Worm (Caenorhabditis elegans) whole organism, mixed stage, embryonic: ENCODE measurements around the gene F15H10.10.

Source experiments
- M03D4.4 ChIP-seq: sonication (generic microtip); optimal IDR thresholded peaks from 2 replicates; lab custom pipeline; 2017; ENCODE audit warnings: mild to moderate bottlenecking, missing genetic modification characterization, missing compliant biosample characterization
- bed-3 ChIP-seq: fragments of 200-800 bp; sonication (Bioruptor generic); optimal IDR thresholded peaks from 3 replicates; lab custom pipeline; 2018; ENCODE audit warnings: mild to moderate bottlenecking, missing genetic modification characterization, moderate library complexity, missing compliant biosample characterization
- blmp-1 ChIP-seq: fragments of 150-350 bp; optimal IDR thresholded peaks from 2 replicates; lab custom pipeline; 2014; ENCODE audit warnings: missing biosample characterization, missing genetic modification characterization
- ceh-39 ChIP-seq: fragments of 150-350 bp; optimal IDR thresholded peaks from 2 replicates; lab custom pipeline; 2014; ENCODE audit warnings: missing biosample characterization, missing genetic modification characterization
- ceh-43 ChIP-seq: fragments of 200-800 bp; sonication (Bioruptor generic); optimal IDR thresholded peaks from 2 replicates; lab custom pipeline; 2018; ENCODE audit warnings: mild to moderate bottlenecking, missing genetic modification characterization, moderate library complexity, missing compliant biosample characterization
- ceh-83 ChIP-seq: fragments of 200-800 bp; sonication (Bioruptor generic); optimal IDR thresholded peaks from 2 replicates; lab custom pipeline; 2018; ENCODE audit warnings: mild to moderate bottlenecking, missing genetic modification characterization, missing compliant biosample characterization
- ces-1 ChIP-seq: fragments of 150-350 bp; optimal IDR thresholded peaks from 2 replicates; lab custom pipeline; 2014; ENCODE audit warnings: missing biosample characterization, missing genetic modification reagents, missing genetic modification characterization
- cnd-1 ChIP-seq: fragments of 200-800 bp; sonication (Bioruptor generic); optimal IDR thresholded peaks from 2 replicates; lab custom pipeline; 2018; ENCODE audit warnings: mild to moderate bottlenecking, missing genetic modification characterization, missing compliant biosample characterization
- drap-1 ChIP-seq: fragments of 200-800 bp; sonication (Bioruptor generic); optimal IDR thresholded peaks from 3 replicates; lab custom pipeline; 2018; ENCODE audit warnings: mild to moderate bottlenecking, missing genetic modification characterization, missing compliant biosample characterization
- elt-1 ChIP-seq: sonication (generic microtip); optimal IDR thresholded peaks from 2 replicates; lab custom pipeline; 2017; ENCODE audit warnings: missing genetic modification characterization, mild to moderate bottlenecking, missing compliant biosample characterization, antibody characterized with exemption, moderate library complexity, borderline replicate concordance; ENCODE audit not compliant: insufficient read depth
- elt-3 ChIP-seq: fragments of 150-350 bp; optimal IDR thresholded peaks from 2 replicates; lab custom pipeline; 2014; ENCODE audit warnings: missing biosample characterization, missing genetic modification characterization
- flh-1 ChIP-seq: fragments of 200-800 bp; sonication (Bioruptor generic); optimal IDR thresholded peaks from 2 replicates; lab custom pipeline; 2018; ENCODE audit warnings: mild to moderate bottlenecking, missing genetic modification characterization, moderate library complexity, missing compliant biosample characterization
- ham-2 ChIP-seq: fragments of 200-800 bp; sonication (Bioruptor generic); optimal IDR thresholded peaks from 2 replicates; lab custom pipeline; 2018; ENCODE audit warnings: mild to moderate bottlenecking, missing genetic modification characterization, missing compliant biosample characterization
- hlh-1 ChIP-seq: fragments of 150-350 bp; optimal IDR thresholded peaks from 2 replicates; lab custom pipeline; 2014; ENCODE audit warnings: missing biosample characterization, missing genetic modification reagents, missing genetic modification characterization
- lin-13 ChIP-seq: fragments of 150-350 bp; optimal IDR thresholded peaks from 2 replicates; lab custom pipeline; 2014; ENCODE audit warnings: missing biosample characterization, missing genetic modification characterization
- lsy-2 ChIP-seq: fragments of 150-350 bp; optimal IDR thresholded peaks from 2 replicates; lab custom pipeline; 2014; ENCODE audit warnings: missing biosample characterization, missing genetic modification characterization
- mep-1 ChIP-seq: fragments of 150-350 bp; optimal IDR thresholded peaks from 2 replicates; lab custom pipeline; 2017; ENCODE audit warnings: missing biosample characterization, missing genetic modification reagents, missing genetic modification characterization, inconsistent platforms
- mls-2 ChIP-seq: sonication (generic microtip); optimal IDR thresholded peaks from 2 replicates; lab custom pipeline; 2016; ENCODE audit warnings: mild to moderate bottlenecking, missing genetic modification characterization, moderate library complexity, missing compliant biosample characterization
- nhr-12 ChIP-seq: fragments of 150-350 bp; optimal IDR thresholded peaks from 2 replicates; lab custom pipeline; 2014; ENCODE audit warnings: missing biosample characterization, missing genetic modification characterization
- nhr-2 ChIP-seq: fragments of 150-350 bp; optimal IDR thresholded peaks from 2 replicates; lab custom pipeline; 2014; ENCODE audit warnings: missing biosample characterization, missing genetic modification characterization
- nhr-28 ChIP-seq: fragments of 150-350 bp; optimal IDR thresholded peaks from 2 replicates; lab custom pipeline; 2014; ENCODE audit warnings: missing biosample characterization, missing genetic modification characterization
- nhr-76 ChIP-seq: sonication (generic microtip); optimal IDR thresholded peaks from 2 replicates; lab custom pipeline; 2017; ENCODE audit warnings: missing biosample characterization, missing genetic modification characterization
- sptf-1 ChIP-seq: sonication (generic microtip); optimal IDR thresholded peaks from 2 replicates; lab custom pipeline; 2017; ENCODE audit warnings: mild to moderate bottlenecking, missing genetic modification characterization, moderate library complexity, missing compliant biosample characterization
- tbx-8 ChIP-seq: fragments of 200-800 bp; sonication (Bioruptor generic); optimal IDR thresholded peaks from 2 replicates; lab custom pipeline; 2018; ENCODE audit warnings: mild to moderate bottlenecking, missing genetic modification characterization, moderate library complexity, missing compliant biosample characterization
- unc-120 ChIP-seq: sonication (generic microtip); optimal IDR thresholded peaks from 2 replicates; lab custom pipeline; 2017; ENCODE audit warnings: missing genetic modification characterization, missing compliant biosample characterization; ENCODE audit not compliant: poor library complexity, severe bottlenecking
- unc-39 ChIP-seq: fragments of 150-350 bp; optimal IDR thresholded peaks from 2 replicates; lab custom pipeline; 2014; ENCODE audit warnings: missing biosample characterization, missing genetic modification characterization
- unc-62 ChIP-seq: fragments of 150-350 bp; optimal IDR thresholded peaks from 2 replicates; lab custom pipeline; 2014; ENCODE audit warnings: missing biosample characterization, missing genetic modification reagents, missing genetic modification characterization
- zip-8 ChIP-seq: fragments of 150-350 bp; optimal IDR thresholded peaks from 2 replicates; lab custom pipeline; 2014; ENCODE audit warnings: missing biosample characterization, missing genetic modification characterization
- ztf-11 ChIP-seq: fragments of 150-350 bp; optimal IDR thresholded peaks from 2 replicates; lab custom pipeline; 2014; ENCODE audit warnings: missing biosample characterization, missing genetic modification characterization

Gene F15H10.10

DNA sequence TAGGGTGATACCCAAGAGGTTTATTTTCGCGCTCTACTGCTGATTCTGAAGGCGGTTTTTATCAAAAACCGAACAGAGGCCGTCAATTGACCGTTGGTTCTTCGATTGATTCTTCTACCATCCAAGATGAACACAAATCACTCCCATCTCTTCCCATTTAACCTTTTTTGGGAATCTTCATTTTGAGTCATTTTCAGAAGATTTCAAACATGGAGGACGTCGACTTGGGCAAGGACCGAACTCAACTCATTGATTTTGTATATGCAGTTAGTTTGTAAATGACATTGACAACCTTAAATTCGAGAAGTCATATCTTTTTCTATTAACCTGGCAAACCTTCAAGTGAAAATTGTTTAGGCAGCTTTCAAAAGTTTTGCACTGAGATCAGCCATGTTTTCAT, 28.5 kb downstream of the F15H10.10 start, which contains the start of gene AC3.5:
TSS of gene AC3.5 (plus strand) at position 210 of the 400 bp plus-strand sequence.
- no peak for TF ChIP-seq ceh-43 (GFP tag; lab: Kevin White, UChicago)
- TF ChIP-seq mls-2 (tag; lab: Kevin White, UChicago): no peak
- TF ChIP-seq, all 35 proteins: peak for 0

DNA sequence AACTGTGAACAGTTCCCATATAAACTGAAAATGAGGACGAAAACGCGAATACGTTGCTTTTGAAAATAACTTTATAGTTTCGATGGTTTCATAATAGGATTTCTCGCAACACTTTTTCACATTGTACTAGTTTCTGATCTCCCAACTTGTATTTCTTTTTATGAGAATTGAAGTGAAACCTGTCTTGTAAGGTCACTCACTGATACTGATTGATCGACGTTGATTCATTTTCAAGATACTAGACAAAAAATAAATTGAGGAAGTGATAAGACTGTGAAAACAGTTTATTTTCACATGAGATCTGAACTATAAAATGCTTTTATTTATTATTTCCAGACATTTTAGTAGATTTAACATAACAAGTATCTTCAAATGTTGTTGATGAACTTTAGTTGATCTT, 29.4 kb downstream of the F15H10.10 start:
- no peak for TF ChIP-seq nhr-28 (tag; lab: Kevin White, UChicago)
- TF ChIP-seq cnd-1: no peak
- TF ChIP-seq blmp-1 (tag; lab: Kevin White, UChicago): no peak
- no peak for TF ChIP-seq zip-8 (tag; lab: Kevin White, UChicago)
- TF ChIP-seq ceh-43 (GFP tag; lab: Kevin White, UChicago): no peak
- no peak for TF ChIP-seq flh-1 (GFP tag; lab: Kevin White, UChicago)

DNA sequence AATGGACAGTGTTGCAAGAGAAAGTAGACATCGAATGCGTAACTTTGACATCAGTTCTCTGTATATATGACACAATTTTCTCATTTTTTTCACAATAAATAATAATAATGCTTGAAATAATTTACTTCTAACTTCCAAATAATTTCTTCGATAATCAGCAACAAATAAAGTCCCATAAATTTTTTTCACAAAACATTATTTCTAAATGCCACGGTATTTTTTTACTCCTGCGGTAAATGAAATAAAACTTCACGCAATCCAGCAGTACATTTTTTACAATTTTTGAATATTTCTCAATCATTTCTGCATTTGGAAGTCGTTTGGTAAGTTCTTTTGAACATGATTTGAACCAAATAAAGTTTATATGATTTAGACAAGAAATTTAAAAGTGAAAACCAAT, 32.9 kb downstream of the F15H10.10 start, which contains the start of gene spe-10:
TSS of gene spe-10 (plus strand) at position 301 of the 400 bp plus-strand sequence.
- no peak for TF ChIP-seq unc-62 (GFP tag; lab: Kevin White, UChicago)
- no peak for TF ChIP-seq ztf-11 (tag; lab: Kevin White, UChicago)
- TF ChIP-seq ces-1: no peak
- no peak for TF ChIP-seq ceh-83
- TF ChIP-seq hlh-1: no peak
- TF ChIP-seq unc-39 (tag; lab: Kevin White, UChicago): no peak
- no peak for TF ChIP-seq mep-1 (tag; lab: Kevin White, UChicago)
- TF ChIP-seq lin-13 (tag; lab: Kevin White, UChicago): no peak
- TF ChIP-seq sptf-1 (tag; lab: Kevin White, UChicago): no peak
- no peak for TF ChIP-seq mls-2 (tag; lab: Kevin White, UChicago)
- TF ChIP-seq ceh-43 (GFP tag; lab: Kevin White, UChicago): no peak
- no peak for TF ChIP-seq cnd-1
- TF ChIP-seq drap-1 (GFP tag; lab: Kevin White, UChicago): no peak
- no peak for TF ChIP-seq ham-2 (GFP tag; lab: Kevin White, UChicago)
- no peak for TF ChIP-seq unc-120 (tag; lab: Kevin White, UChicago)
- TF ChIP-seq nhr-76 (tag; lab: Kevin White, UChicago): no peak

DNA sequence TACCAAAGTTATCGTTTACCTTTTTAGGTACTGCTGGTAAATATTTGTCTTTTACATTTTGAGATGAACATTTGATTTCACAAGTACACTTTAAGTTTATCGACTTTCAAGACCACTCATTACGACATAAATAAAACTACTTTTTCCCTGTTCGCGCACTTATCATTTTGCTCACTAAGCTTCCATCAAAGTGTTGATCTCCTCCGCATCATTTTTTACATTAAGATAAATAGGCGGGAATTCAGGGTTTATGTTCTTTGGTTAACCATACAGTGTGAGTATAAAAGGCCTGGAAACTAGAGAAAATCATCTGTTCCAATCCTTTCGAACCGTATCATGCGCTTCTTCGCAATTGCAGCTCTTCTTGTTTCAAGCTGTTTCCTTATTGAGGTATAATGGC, 34.7 kb downstream of the F15H10.10 start, which contains the start of gene pqn-2:
TSS of gene pqn-2 (plus strand) at position 301 of the 400 bp plus-strand sequence.
- TF ChIP-seq unc-39 (tag; lab: Kevin White, UChicago) (no peak), lin-13 (tag; lab: Kevin White, UChicago) (no peak), elt-3 (tag; lab: Kevin White, UChicago) (no peak), M03D4.4 (tag; lab: Kevin White, UChicago) (no peak), ceh-39 (tag; lab: Kevin White, UChicago) (no peak), mls-2 (tag; lab: Kevin White, UChicago) (no peak), sptf-1 (tag; lab: Kevin White, UChicago) (no peak), elt-1 (tag; lab: Kevin White, UChicago) (no peak), mep-1 (tag; lab: Kevin White, UChicago) (no peak), nhr-2 (tag; lab: Kevin White, UChicago) (no peak), zip-8 (tag; lab: Kevin White, UChicago) (no peak), lsy-2 (no peak), unc-120 (tag; lab: Kevin White, UChicago) (no peak), ceh-83 (no peak), tbx-8 (no peak), flh-1 (GFP tag; lab: Kevin White, UChicago) (no peak), hlh-1 (no peak), bed-3 (GFP tag; lab: Kevin White, UChicago) (no peak), nhr-12 (tag; lab: Kevin White, UChicago) (no peak), nhr-28 (tag; lab: Kevin White, UChicago) (no peak)

DNA sequence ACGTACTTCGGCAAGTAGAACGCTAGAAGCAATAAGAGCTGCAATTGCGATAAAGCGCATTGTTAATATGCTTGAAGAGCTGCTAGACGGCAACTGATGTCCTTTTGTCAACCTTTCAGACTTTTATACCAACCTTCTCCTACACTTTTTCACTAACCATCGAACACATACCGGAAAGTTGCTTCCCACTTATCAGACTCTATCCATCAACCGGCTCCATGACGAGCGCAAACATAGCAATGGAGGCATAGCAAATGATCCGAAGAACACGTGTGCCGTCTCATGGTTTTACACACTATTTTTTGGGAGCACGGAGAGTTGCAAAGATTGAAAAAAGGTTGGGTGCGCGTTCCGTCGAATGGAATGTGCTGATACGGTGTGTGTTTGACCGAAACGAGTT, 35.1 kb downstream of the F15H10.10 start, which contains the start of gene abu-1:
TSS of gene abu-1 (minus strand) at position 101 of the 400 bp plus-strand sequence.
- no peak for TF ChIP-seq ceh-43 (GFP tag; lab: Kevin White, UChicago)
- no peak for TF ChIP-seq ham-2 (GFP tag; lab: Kevin White, UChicago)
- no peak for TF ChIP-seq M03D4.4 (tag; lab: Kevin White, UChicago)
- no peak for TF ChIP-seq tbx-8
- TF ChIP-seq zip-8 (tag; lab: Kevin White, UChicago): no peak
